Worm (Caenorhabditis elegans): Measurements from ENCODE around the gene T26C11.4.

The T26C11.4 gene

DNA sequence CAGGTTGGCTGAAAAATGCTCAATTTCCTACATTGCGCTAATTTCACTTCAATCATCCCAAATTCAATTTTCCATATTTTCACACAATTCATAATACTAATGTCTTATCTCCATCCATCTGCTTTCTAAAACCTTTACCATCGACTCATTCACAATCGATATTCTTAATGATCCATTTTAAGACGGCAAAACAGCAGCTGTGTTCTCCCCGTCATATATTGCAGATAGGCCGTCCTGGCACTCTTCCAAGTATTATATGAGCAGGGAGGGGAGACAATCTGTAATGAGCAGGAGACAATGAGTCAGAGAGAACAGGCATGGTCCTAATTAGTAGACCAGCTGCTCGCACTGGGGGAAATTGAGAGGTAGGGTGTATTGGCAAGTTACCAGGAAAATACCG lies 12.4 kb upstream of the T26C11.4 start:
- TF ChIP-seq cnd-1 (tag; optimal IDR thresholded peaks at IDR 0.05) (peak; percentile 28), ces-1 (GFP tag; optimal IDR thresholded peaks at IDR 0.05) (no peak), lin-32 (GFP tag; optimal IDR thresholded peaks at IDR 0.05) (peak; percentile 26), ceh-39 (tag; optimal IDR thresholded peaks at IDR 0.05) (peak; percentile 96), sptf-1 (tag; optimal IDR thresholded peaks at IDR 0.05) (no peak), nhr-2 (tag; optimal IDR thresholded peaks at IDR 0.05) (peak; percentile 4)

- TF ChIP-seq unc-62 (GFP tag; optimal IDR thresholded peaks at IDR 0.05) (peak; percentile 27), mep-1 (tag; optimal IDR thresholded peaks at IDR 0.05) (peak; percentile 64), drap-1 (GFP tag; optimal IDR thresholded peaks at IDR 0.05) (peak; percentile 53), ceh-83 (GFP tag; optimal IDR thresholded peaks at IDR 0.05) (no peak), nhr-2 (tag; optimal IDR thresholded peaks at IDR 0.05) (peak; percentile 34), M03D4.4 (tag; optimal IDR thresholded peaks at IDR 0.05) (peak; percentile 40), nhr-28 (tag; optimal IDR thresholded peaks at IDR 0.05) (no peak), tbx-8 (GFP tag; optimal IDR thresholded peaks at IDR 0.05) (peak; percentile 11), lin-32 (GFP tag; optimal IDR thresholded peaks at IDR 0.05) (no peak), cnd-1 (tag; optimal IDR thresholded peaks at IDR 0.05) (peak; percentile 14), lin-13 (tag; optimal IDR thresholded peaks at IDR 0.05) (peak; percentile 52), unc-120 (tag; optimal IDR thresholded peaks at IDR 0.05; ENCODE audit: poor library complexity, severe bottlenecking) (peak; percentile 44), nhr-237 (tag; optimal IDR thresholded peaks at IDR 0.05) (peak; percentile 27), sptf-1 (tag; optimal IDR thresholded peaks at IDR 0.05) (peak; percentile 67), mls-2 (tag; optimal IDR thresholded peaks at IDR 0.05) (peak; percentile 12), lsy-2 (tag; optimal IDR thresholded peaks at IDR 0.05) (peak; percentile 18), unc-39 (tag; optimal IDR thresholded peaks at IDR 0.05) (no peak), hlh-1 (tag; optimal IDR thresholded peaks at IDR 0.05) (peak; percentile 42), mab-5 (tag; optimal IDR thresholded peaks at IDR 0.05) (no peak), nhr-12 (tag; optimal IDR thresholded peaks at IDR 0.05) (no peak), pha-4 (tag; optimal IDR thresholded peaks at IDR 0.05) (peak; percentile 64), ces-1 (GFP tag; optimal IDR thresholded peaks at IDR 0.05) (peak; percentile 49)
Observed at ce11 chrX:1856160-1856559, 10.8 kb upstream of the T26C11.4 start, which contains the start of gene ceh-39. Gene ceh-39 (minus strand): TSS chrX:1856172.

- TF ChIP-seq lsy-2 (tag; optimal IDR thresholded peaks at IDR 0.05) (no peak), elt-1 (tag; optimal IDR thresholded peaks at IDR 0.05; ENCODE audit: borderline replicate concordance, insufficient read depth) (no peak), drap-1 (GFP tag; optimal IDR thresholded peaks at IDR 0.05) (no peak), ces-1 (GFP tag; optimal IDR thresholded peaks at IDR 0.05) (peak; percentile 17), lin-32 (GFP tag; optimal IDR thresholded peaks at IDR 0.05) (no peak), cnd-1 (tag; optimal IDR thresholded peaks at IDR 0.05) (no peak), nhr-12 (tag; optimal IDR thresholded peaks at IDR 0.05) (no peak), unc-120 (tag; optimal IDR thresholded peaks at IDR 0.05; ENCODE audit: poor library complexity, severe bottlenecking) (peak; percentile 4), hlh-1 (tag; optimal IDR thresholded peaks at IDR 0.05) (no peak), flh-1 (GFP tag; optimal IDR thresholded peaks at IDR 0.05) (no peak), sptf-1 (tag; optimal IDR thresholded peaks at IDR 0.05) (no peak)
Observed at ce11 chrX:1853596-1853995, 8.2 kb upstream of the T26C11.4 start, which contains the start of gene T26C11.9. Gene T26C11.9 (minus strand): TSS chrX:1853849.

ce11 chrX:1852636-1853035 lies 7.3 kb upstream of the T26C11.4 start, which contains the start of gene ceh-21:
Gene ceh-21 (minus strand): TSS chrX:1852736.
- TF ChIP-seq lsy-2 (tag; optimal IDR thresholded peaks at IDR 0.05) (no peak), nhr-76 (tag; optimal IDR thresholded peaks at IDR 0.05) (no peak), unc-39 (tag; optimal IDR thresholded peaks at IDR 0.05) (no peak), nhr-237 (tag; optimal IDR thresholded peaks at IDR 0.05) (no peak), ceh-43 (GFP tag; optimal IDR thresholded peaks at IDR 0.05) (no peak), elt-3 (tag; optimal IDR thresholded peaks at IDR 0.05) (no peak)

- TF ChIP-seq sptf-1 (tag; optimal IDR thresholded peaks at IDR 0.05), result peak; percentile 46
- TF ChIP-seq mab-5 (tag; optimal IDR thresholded peaks at IDR 0.05), result no peak
Observed at ce11 chrX:1850525-1850924, 5.2 kb upstream of the T26C11.4 start.

DNA sequence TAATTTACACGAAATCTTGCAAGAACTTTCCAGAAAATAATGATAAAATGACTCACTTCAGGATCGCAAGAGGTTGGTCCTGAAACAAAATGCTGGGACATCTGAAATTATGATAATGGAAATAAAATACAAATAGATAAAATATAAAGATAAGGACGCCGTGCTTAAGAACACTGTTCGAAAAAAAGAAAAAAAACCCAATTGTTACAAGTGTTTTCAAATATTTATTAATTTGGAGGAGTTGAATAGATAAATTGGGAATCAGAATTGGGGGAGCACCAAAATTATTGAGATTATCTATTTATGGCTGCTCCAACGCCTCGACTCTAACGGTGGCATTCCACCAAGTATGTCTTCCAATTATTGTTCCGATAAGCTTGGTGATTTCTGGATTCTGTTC lies 3.2 kb upstream of the T26C11.4 start, which contains the start of gene ceh-41:
ceh-41 (minus strand) TSS at position 101 of the 400 bp plus-strand sequence.
- TF ChIP-seq unc-39 (tag; optimal IDR thresholded peaks at IDR 0.05), result no peak
- no peak for TF ChIP-seq unc-120 (tag; optimal IDR thresholded peaks at IDR 0.05; ENCODE audit: poor library complexity, severe bottlenecking)
- TF ChIP-seq nhr-237 (tag; optimal IDR thresholded peaks at IDR 0.05), result no peak
- TF ChIP-seq flh-1 (GFP tag; optimal IDR thresholded peaks at IDR 0.05), result no peak
- TF ChIP-seq ham-2 (GFP tag; optimal IDR thresholded peaks at IDR 0.05), result no peak
- no peak for TF ChIP-seq nhr-76 (tag; optimal IDR thresholded peaks at IDR 0.05)
- TF ChIP-seq nhr-2 (tag; optimal IDR thresholded peaks at IDR 0.05), result no peak
- no peak for TF ChIP-seq ceh-39 (tag; optimal IDR thresholded peaks at IDR 0.05)
- TF ChIP-seq elt-1 (tag; optimal IDR thresholded peaks at IDR 0.05; ENCODE audit: borderline replicate concordance, insufficient read depth), result no peak
- no peak for TF ChIP-seq ceh-83 (GFP tag; optimal IDR thresholded peaks at IDR 0.05)
- no peak for TF ChIP-seq elt-3 (tag; optimal IDR thresholded peaks at IDR 0.05)
- TF ChIP-seq ces-1 (GFP tag; optimal IDR thresholded peaks at IDR 0.05), result no peak
- no peak for TF ChIP-seq mep-1 (tag; optimal IDR thresholded peaks at IDR 0.05)
- no peak for TF ChIP-seq mls-2 (tag; optimal IDR thresholded peaks at IDR 0.05)
